Fruit fly (Drosophila melanogaster) whole organism, prepupa: ENCODE results near the gene CG33688.

Experiments
- Blimp-1 ChIP-seq: fragments of 200-800 bp; sonication (Bioruptor generic); optimal IDR thresholded peaks from 3 replicates; lab custom pipeline; 2017; ENCODE audit warnings: missing biosample characterization, missing genetic modification characterization, mild to moderate bottlenecking, moderate library complexity, missing genetic modification reagents
- CG10631 ChIP-seq: fragments of 200-800 bp; sonication (Bioruptor generic); optimal IDR thresholded peaks from 2 replicates; lab custom pipeline; 2016; ENCODE audit warnings: missing biosample characterization, missing genetic modification characterization
- CG11294 ChIP-seq: fragments of 200-800 bp; sonication (Bioruptor generic); IDR thresholded peaks from 2 replicates; pipeline ENCODE4 v1.3.6; 2022; ENCODE audit warnings: missing biosample characterization, missing genetic modification characterization
- CG8119 ChIP-seq: fragments of 200-800 bp; sonication (Bioruptor generic); IDR thresholded peaks from 3 replicates; pipeline ENCODE4 v1.3.6; 2022; ENCODE audit warnings: missing biosample characterization, missing genetic modification characterization
- eg ChIP-seq: fragments of 200-800 bp; sonication (Bioruptor generic); IDR thresholded peaks from 3 replicates; pipeline ENCODE4 v1.3.6; 2022; ENCODE audit warnings: missing biosample characterization, missing genetic modification characterization
- net ChIP-seq: fragments of 200-800 bp; sonication (Bioruptor generic); optimal IDR thresholded peaks from 3 replicates; lab custom pipeline; 2016; ENCODE audit warnings: missing biosample characterization, missing genetic modification characterization
- pdm3 ChIP-seq: fragments of 200-800 bp; sonication (Bioruptor generic); optimal IDR thresholded peaks from 3 replicates; lab custom pipeline; 2016; ENCODE audit warnings: missing biosample characterization, missing genetic modification characterization

DNA sequence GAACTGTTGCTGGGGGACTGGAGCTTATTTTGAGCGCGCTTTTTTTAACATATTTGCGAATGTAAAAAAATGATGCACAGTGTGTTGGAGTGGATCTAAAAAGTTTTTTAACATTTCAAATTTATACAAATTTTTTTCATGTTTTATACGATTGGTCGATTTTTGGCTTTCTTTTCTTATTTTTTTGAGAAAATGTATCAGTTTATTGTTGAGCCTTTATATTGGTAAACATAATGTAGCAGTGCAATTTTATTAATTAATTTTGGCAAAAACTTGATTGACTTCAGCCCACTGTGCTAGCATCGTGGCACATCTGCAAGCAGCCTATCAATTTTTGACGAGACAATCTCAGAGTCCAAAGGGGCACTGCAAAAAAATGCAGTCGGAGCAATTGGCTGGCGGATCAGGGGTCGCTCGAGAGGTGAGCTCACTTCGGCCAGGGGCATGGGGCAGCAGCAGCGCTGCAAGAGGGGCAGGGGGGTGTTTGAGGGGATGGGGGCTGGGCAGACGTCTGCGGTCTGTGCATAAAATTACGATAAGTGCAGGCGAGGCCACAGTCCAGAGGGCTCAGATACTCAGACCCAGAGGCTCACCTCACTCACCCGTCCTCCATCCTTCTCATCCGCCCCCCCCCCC, 23.3 kb upstream of the CG33688 start:
- TF ChIP-seq Blimp-1 (GFP tag; lab: Kevin White, UChicago) = peak; percentile 54
- TF ChIP-seq net (GFP tag; lab: Kevin White, UChicago) = peak; percentile 86
- 0 out of 3 replicates have a peak, but pooled peaks have one; percentile 17 for TF ChIP-seq eg
- TF ChIP-seq pdm3 (GFP tag; lab: Kevin White, UChicago) = peak; percentile 79
- peak; percentile 70 for TF ChIP-seq CG10631 (GFP tag; lab: Kevin White, UChicago)
- no peak; the same call in 1 of the 2 replicates for TF ChIP-seq CG11294 (GFP tag; lab: Robert Waterston, UW)
- peak; percentile 65; the same call in 2 of the 3 replicates for TF ChIP-seq CG8119 (GFP tag; lab: Robert Waterston, UW)
